Worm (Caenorhabditis elegans) whole organism, L2 larva: ENCODE results near the gene K05F6.4.

ENCODE experiments used
- C34F6.9 ChIP-seq: fragments of 150-350 bp; optimal IDR thresholded peaks from 2 replicates; lab custom pipeline; 2014; ENCODE audit warnings: missing biosample characterization, missing genetic modification characterization
- F13H6.1 ChIP-seq: sonication (generic microtip); optimal IDR thresholded peaks from 2 replicates; lab custom pipeline; 2016; ENCODE audit warnings: missing genetic modification characterization, missing compliant biosample characterization
- R02D3.7 ChIP-seq: fragments of 150-350 bp; optimal IDR thresholded peaks from 2 replicates; lab custom pipeline; 2014; ENCODE audit warnings: missing biosample characterization, missing genetic modification characterization
- Y55F3AM.14 ChIP-seq: fragments of 200-800 bp; sonication (Bioruptor generic); optimal IDR thresholded peaks from 2 replicates; lab custom pipeline; 2018; ENCODE audit warnings: mild to moderate bottlenecking, missing genetic modification characterization, missing compliant biosample characterization
- ZK546.5 ChIP-seq: sonication (generic microtip); optimal IDR thresholded peaks from 2 replicates; lab custom pipeline; 2017; ENCODE audit warnings: missing biosample characterization, missing genetic modification characterization
- alr-1 ChIP-seq: fragments of 150-350 bp; optimal IDR thresholded peaks from 2 replicates; lab custom pipeline; 2014; ENCODE audit warnings: missing biosample characterization, missing genetic modification characterization
- aly-2 ChIP-seq: fragments of 150-350 bp; optimal IDR thresholded peaks from 2 replicates; lab custom pipeline; 2014; ENCODE audit warnings: missing biosample characterization, missing genetic modification characterization
- ama-1 ChIP-seq: fragments of 150-350 bp; optimal IDR thresholded peaks from 2 replicates; lab custom pipeline; 2018; ENCODE audit warnings: inconsistent platforms
- blmp-1 ChIP-seq: sonication (generic microtip); optimal IDR thresholded peaks from 2 replicates; lab custom pipeline; 2017; ENCODE audit warnings: missing genetic modification characterization, mild to moderate bottlenecking, missing compliant biosample characterization, antibody characterized with exemption, moderate library complexity; ENCODE audit not compliant: insufficient read depth
- crh-2 ChIP-seq: sonication (generic microtip); optimal IDR thresholded peaks from 2 replicates; lab custom pipeline; 2017; ENCODE audit warnings: missing biosample characterization, missing genetic modification characterization
- egl-27 ChIP-seq: sonication (generic microtip); optimal IDR thresholded peaks from 3 replicates; lab custom pipeline; 2017; ENCODE audit warnings: missing biosample characterization, missing genetic modification reagents, missing genetic modification characterization
- elt-3 ChIP-seq: sonication (generic microtip); optimal IDR thresholded peaks from 2 replicates; lab custom pipeline; 2017; ENCODE audit warnings: missing biosample characterization, missing genetic modification characterization
- fos-1 ChIP-seq: fragments of 150-350 bp; optimal IDR thresholded peaks from 2 replicates; lab custom pipeline; 2014; ENCODE audit warnings: missing biosample characterization, missing genetic modification characterization
- gmeb-1 ChIP-seq: fragments of 150-350 bp; optimal IDR thresholded peaks from 2 replicates; lab custom pipeline; 2014; ENCODE audit warnings: missing biosample characterization, missing genetic modification characterization
- lin-39 ChIP-seq: fragments of 150-350 bp; optimal IDR thresholded peaks from 2 replicates; lab custom pipeline; 2014; ENCODE audit warnings: missing biosample characterization, missing genetic modification reagents, missing genetic modification characterization
- mab-5 ChIP-seq: fragments of 150-350 bp; optimal IDR thresholded peaks from 2 replicates; lab custom pipeline; 2014; ENCODE audit warnings: missing biosample characterization, missing genetic modification characterization
- mbf-1 ChIP-seq: sonication (generic microtip); optimal IDR thresholded peaks from 2 replicates; lab custom pipeline; 2017; ENCODE audit warnings: missing biosample characterization, missing genetic modification characterization
- mdl-1 ChIP-seq, 2 experiments: fragments of 150-350 bp in 1 of 2; sonication (generic microtip) in 1 of 2; optimal IDR thresholded peaks; 2 replicates each; lab custom pipeline; 2017; ENCODE audit warnings: missing biosample characterization in 2 of 2, missing genetic modification characterization in 2 of 2
- nhr-10 ChIP-seq: sonication (generic microtip); optimal IDR thresholded peaks from 2 replicates; lab custom pipeline; 2017; ENCODE audit warnings: missing biosample characterization, missing genetic modification characterization
- nhr-11 ChIP-seq: fragments of 150-350 bp; optimal IDR thresholded peaks from 2 replicates; lab custom pipeline; 2014; ENCODE audit warnings: missing biosample characterization, missing genetic modification characterization
- nhr-12 ChIP-seq: fragments of 150-350 bp; optimal IDR thresholded peaks from 2 replicates; lab custom pipeline; 2014; ENCODE audit warnings: missing biosample characterization, missing genetic modification characterization
- nhr-129 ChIP-seq: fragments of 150-350 bp; optimal IDR thresholded peaks from 2 replicates; lab custom pipeline; 2014; ENCODE audit warnings: missing biosample characterization, missing genetic modification characterization
- nhr-237 ChIP-seq: fragments of 150-350 bp; optimal IDR thresholded peaks from 2 replicates; lab custom pipeline; 2014; ENCODE audit warnings: missing biosample characterization, missing genetic modification characterization
- nhr-25 ChIP-seq: fragments of 150-350 bp; sonication (generic microtip); optimal IDR thresholded peaks from 3 replicates; lab custom pipeline; 2014; ENCODE audit warnings: missing biosample characterization, missing genetic modification characterization
- nhr-77 ChIP-seq: fragments of 150-350 bp; optimal IDR thresholded peaks from 2 replicates; lab custom pipeline; 2014; ENCODE audit warnings: missing biosample characterization, missing genetic modification characterization
- peb-1 ChIP-seq: fragments of 150-350 bp; optimal IDR thresholded peaks from 2 replicates; lab custom pipeline; 2014; ENCODE audit warnings: missing biosample characterization, missing genetic modification characterization
- skn-1 ChIP-seq: sonication (generic microtip); optimal IDR thresholded peaks from 2 replicates; lab custom pipeline; 2017; ENCODE audit warnings: missing biosample characterization, missing genetic modification characterization
- sma-3 ChIP-seq: sonication (generic microtip); optimal IDR thresholded peaks from 2 replicates; lab custom pipeline; 2016; ENCODE audit warnings: missing genetic modification reagents, missing genetic modification characterization, missing compliant biosample characterization
- sma-9 ChIP-seq, 2 experiments: fragments of 150-350 bp in 1 of 2; sonication (generic microtip) in 1 of 2; optimal IDR thresholded peaks; 2 replicates each; lab custom pipeline; 2014 to 2016; ENCODE audit warnings: missing genetic modification characterization in 2 of 2, mild to moderate bottlenecking in 1 of 2, missing biosample characterization in 1 of 2, missing compliant biosample characterization in 1 of 2, missing genetic modification reagents in 1 of 2, moderate library complexity in 1 of 2
- unc-55 ChIP-seq: fragments of 150-350 bp; sonication (generic microtip); optimal IDR thresholded peaks from 3 replicates; lab custom pipeline; 2014; ENCODE audit warnings: missing biosample characterization, missing genetic modification reagents, missing genetic modification characterization
- unc-62 ChIP-seq: fragments of 150-350 bp; optimal IDR thresholded peaks from 2 replicates; lab custom pipeline; 2014; ENCODE audit warnings: missing biosample characterization, missing genetic modification reagents, missing genetic modification characterization
- ztf-1 ChIP-seq: fragments of 200-800 bp; sonication (Bioruptor generic); conservative IDR thresholded peaks from 2 replicates; pipeline ENCODE4 v1.3.6; 2022; ENCODE audit warnings: missing genetic modification characterization, missing compliant biosample characterization
- ztf-11 ChIP-seq: sonication (generic microtip); optimal IDR thresholded peaks from 2 replicates; lab custom pipeline; 2017; ENCODE audit warnings: missing biosample characterization, missing genetic modification characterization
- ztf-4 ChIP-seq: fragments of 150-350 bp; optimal IDR thresholded peaks from 2 replicates; lab custom pipeline; 2014; ENCODE audit warnings: missing biosample characterization, missing genetic modification characterization

Gene K05F6.4

DNA sequence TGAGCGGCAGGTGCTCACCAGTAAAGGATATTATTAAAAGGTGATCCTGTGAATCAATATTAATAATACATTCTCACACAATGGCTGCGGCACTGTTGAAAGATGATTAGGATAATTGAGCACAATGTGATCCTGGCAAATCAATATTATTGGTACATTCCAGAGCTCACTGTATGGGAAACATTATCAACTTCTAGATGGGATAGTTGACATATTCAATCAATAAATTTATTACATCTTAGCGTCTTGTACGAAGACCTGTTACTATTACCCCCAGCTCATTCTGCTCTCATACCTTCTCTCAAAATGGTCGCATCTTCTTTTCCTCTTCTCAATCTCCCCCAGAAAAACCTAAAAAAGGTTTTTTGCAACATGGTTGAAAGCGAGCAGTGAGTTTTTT lies 24.9 kb downstream of the K05F6.4 start, which contains the start of gene fbxb-49:
TSS of gene fbxb-49 (plus strand) at position 301 of the 400 bp plus-strand sequence.
- TF ChIP-seq gmeb-1 (tag; lab: Kevin White, UChicago) (no peak), unc-62 (GFP tag; lab: Kevin White, UChicago) (no peak), C34F6.9 (tag; lab: Kevin White, UChicago) (no peak), skn-1 (tag; lab: Kevin White, UChicago) (no peak), ztf-1 (GFP tag; lab: Robert Waterston, UW) (no peak), blmp-1 (tag; lab: Kevin White, UChicago) (no peak), nhr-11 (tag; lab: Kevin White, UChicago) (no peak), egl-27 (no peak), ztf-4 (tag; lab: Kevin White, UChicago) (no peak), F13H6.1 (tag; lab: Kevin White, UChicago) (no peak), mbf-1 (tag; lab: Kevin White, UChicago) (no peak), mdl-1 (tag; optimal IDR thresholded peaks at IDR 0.05; lab: Kevin White, UChicago) (no peak), alr-1 (tag; lab: Kevin White, UChicago) (no peak), peb-1 (tag; lab: Kevin White, UChicago) (no peak), fos-1 (tag; lab: Kevin White, UChicago) (no peak), R02D3.7 (tag; lab: Kevin White, UChicago) (no peak)

DNA sequence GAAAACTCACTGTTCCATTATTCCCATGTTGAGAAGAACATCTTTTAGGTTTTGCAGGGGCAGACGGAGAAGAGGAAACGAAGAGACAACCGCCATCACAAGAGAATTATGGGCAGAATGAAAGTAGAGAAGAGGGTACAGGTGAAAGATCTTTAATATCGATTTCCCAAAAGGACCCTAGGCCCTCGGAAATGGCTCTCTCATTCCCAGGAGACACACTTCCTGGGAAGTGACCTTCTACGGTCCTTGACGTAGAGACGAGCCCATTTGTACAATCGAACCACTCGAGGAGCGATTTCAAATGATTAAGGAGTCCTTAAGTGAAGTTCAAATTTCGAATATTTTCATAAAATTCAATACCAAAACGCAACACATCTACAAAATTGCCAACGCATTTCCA lies 27.8 kb downstream of the K05F6.4 start, which contains the start of gene fbxb-46:
TSS of gene fbxb-46 (minus strand) at position 101 of the 400 bp plus-strand sequence.
- TF ChIP-seq nhr-25 (tag; lab: Kevin White, UChicago), result no peak
- TF ChIP-seq ztf-11 (tag; lab: Kevin White, UChicago), result no peak
- no peak for TF ChIP-seq skn-1 (tag; lab: Kevin White, UChicago)
- no peak for TF ChIP-seq ama-1
- TF ChIP-seq nhr-129 (tag; lab: Kevin White, UChicago), result no peak
- TF ChIP-seq R02D3.7 (tag; lab: Kevin White, UChicago), result no peak
- TF ChIP-seq mab-5, result no peak
- TF ChIP-seq unc-55 (GFP tag; lab: Kevin White, UChicago), result no peak
- no peak for TF ChIP-seq nhr-237
- no peak for TF ChIP-seq crh-2 (tag; lab: Kevin White, UChicago)
- TF ChIP-seq ZK546.5 (tag; lab: Kevin White, UChicago), result no peak

DNA sequence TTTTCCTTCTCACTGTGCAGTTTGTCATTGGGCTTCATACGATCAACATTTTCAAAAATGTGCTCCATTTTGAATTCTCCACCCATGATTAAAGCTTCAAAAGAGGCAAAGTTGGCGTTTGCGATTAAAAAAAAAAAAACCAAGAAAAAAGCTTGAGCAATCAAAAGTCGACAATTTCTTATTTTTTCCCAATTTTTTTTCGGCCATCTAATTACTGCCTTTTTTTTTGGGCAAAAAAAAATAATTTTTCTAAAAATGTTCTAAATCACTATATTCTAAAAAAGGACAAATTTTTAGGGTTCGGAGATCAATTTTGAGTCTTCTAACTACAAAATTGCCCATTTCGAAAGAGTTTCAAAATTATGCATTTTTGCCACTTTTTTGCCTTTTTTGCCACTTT lies 32.7 kb downstream of the K05F6.4 start, which contains the start of gene K05F6.10:
TSS of gene K05F6.10 (minus strand) at position 101 of the 400 bp plus-strand sequence.
- no peak for TF ChIP-seq crh-2 (tag; lab: Kevin White, UChicago)
- no peak for TF ChIP-seq nhr-10 (tag; lab: Kevin White, UChicago)
- TF ChIP-seq Y55F3AM.14 (GFP tag; lab: Kevin White, UChicago), result no peak

- TF ChIP-seq sma-9 (GFP tag; optimal IDR thresholded peaks at IDR 0.05; lab: Kevin White, UChicago) (no peak), sma-9 (tag; optimal IDR thresholded peaks at IDR 0.05; lab: Kevin White, UChicago) (no peak), crh-2 (tag; lab: Kevin White, UChicago) (no peak), fos-1 (tag; lab: Kevin White, UChicago) (peak; percentile 82)
Measured at ce11 chrII:1576772-1577171, 33.5 kb downstream of the K05F6.4 start.

DNA sequence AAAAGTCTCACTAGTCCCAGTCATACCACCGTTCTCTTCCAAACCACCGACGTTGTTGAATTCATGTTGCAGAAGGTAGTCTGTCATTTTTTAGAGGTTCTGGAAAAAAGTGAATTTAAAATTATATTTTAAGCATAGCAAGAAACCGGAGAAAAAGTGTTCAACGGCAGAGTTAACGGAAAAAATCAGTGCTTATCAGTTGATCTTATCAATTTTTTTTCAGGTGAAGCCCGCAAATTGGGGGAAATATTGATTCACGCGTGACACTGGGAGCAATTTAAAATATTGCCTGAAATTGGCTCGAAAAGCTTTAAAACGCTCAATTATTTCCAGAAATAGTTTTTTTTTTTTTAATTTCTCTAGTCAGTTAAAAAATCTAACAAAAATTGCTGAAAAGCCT lies 36.6 kb downstream of the K05F6.4 start, which contains the start of gene math-38:
TSS of gene math-38 (minus strand) at position 101 of the 400 bp plus-strand sequence.
- no peak for TF ChIP-seq nhr-12
- no peak for TF ChIP-seq sma-3 (GFP tag; lab: Kevin White, UChicago)
- no peak for TF ChIP-seq mdl-1 (tag; optimal IDR thresholded peaks at IDR 0.05; lab: Kevin White, UChicago)
- no peak for TF ChIP-seq elt-3 (tag; lab: Kevin White, UChicago)
- no peak for TF ChIP-seq peb-1 (tag; lab: Kevin White, UChicago)
- no peak for TF ChIP-seq lin-39 (tag; lab: Kevin White, UChicago)
- TF ChIP-seq gmeb-1 (tag; lab: Kevin White, UChicago), result no peak
- TF ChIP-seq alr-1 (tag; lab: Kevin White, UChicago), result no peak
- TF ChIP-seq mab-5, result no peak
- no peak for TF ChIP-seq crh-2 (tag; lab: Kevin White, UChicago)
- TF ChIP-seq nhr-77 (tag; lab: Kevin White, UChicago), result no peak
- TF ChIP-seq F13H6.1 (tag; lab: Kevin White, UChicago), result no peak
- TF ChIP-seq unc-55 (GFP tag; lab: Kevin White, UChicago), result no peak
- TF ChIP-seq aly-2 (tag; lab: Kevin White, UChicago), result no peak
- TF ChIP-seq Y55F3AM.14 (GFP tag; lab: Kevin White, UChicago), result no peak
- no peak for TF ChIP-seq ama-1
